Worm (Caenorhabditis elegans) whole organism, early embryonic: ENCODE measurements around the gene C35B1.2.

Source experiments
- ama-1 ChIP-seq: fragments of 150-350 bp; optimal IDR thresholded peaks from 2 replicates; lab custom pipeline; 2014
- hmg-4 ChIP-seq: fragments of 200-800 bp; sonication (Bioruptor generic); optimal IDR thresholded peaks from 2 replicates; lab custom pipeline; 2018; ENCODE audit warnings: mild to moderate bottlenecking, missing genetic modification characterization, missing compliant biosample characterization
- pes-1 ChIP-seq: fragments of 200-800 bp; sonication (Bioruptor generic); IDR thresholded peaks from 2 replicates; pipeline ENCODE4 v1.3.6; 2022; ENCODE audit warnings: missing genetic modification reagents, missing genetic modification characterization, missing compliant biosample characterization
- scrt-1 ChIP-seq: fragments of 200-800 bp; sonication (Bioruptor generic); IDR thresholded peaks from 2 replicates; pipeline ENCODE4 v1.3.6; 2022; ENCODE audit warnings: missing genetic modification characterization, missing compliant biosample characterization
- tbx-11 ChIP-seq: fragments of 200-800 bp; sonication (Bioruptor generic); IDR thresholded peaks from 2 replicates; pipeline ENCODE4 v1.3.6; 2022; ENCODE audit warnings: missing genetic modification characterization, missing compliant biosample characterization
- tbx-37 ChIP-seq: fragments of 200-800 bp; sonication (Bioruptor generic); conservative IDR thresholded peaks from 2 replicates; pipeline ENCODE4 v1.3.6; 2022; ENCODE audit warnings: missing genetic modification reagents, missing genetic modification characterization, missing compliant biosample characterization

DNA sequence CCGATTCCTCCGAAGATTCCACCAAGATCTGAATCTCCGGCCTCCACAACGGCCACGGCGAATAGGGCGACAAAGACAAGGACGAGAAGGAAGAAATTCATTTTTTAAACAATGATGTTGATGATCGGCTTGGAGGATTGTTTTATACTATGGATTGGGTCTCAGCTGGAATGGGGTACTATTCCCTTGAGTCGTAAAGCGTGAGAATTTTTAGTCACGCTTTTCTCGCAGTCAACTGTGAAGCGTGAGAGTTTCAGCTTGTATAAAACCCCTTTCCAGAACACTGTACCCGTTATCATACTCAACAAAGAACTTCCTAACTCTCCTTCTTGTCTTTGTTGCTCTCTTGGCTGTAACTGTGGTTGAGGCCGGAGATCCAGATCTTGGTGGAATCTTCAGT is 28.5 kb downstream of the C35B1.2 start, which contains the start of gene F49F1.15:
- no peak for TF ChIP-seq tbx-37 (GFP tag; lab: Robert Waterston, UW)
- no peak for TF ChIP-seq ama-1 (lab: Kevin White, UChicago)
- TF ChIP-seq tbx-11, result no peak
- no peak for TF ChIP-seq scrt-1
- TF ChIP-seq hmg-4 (GFP tag; lab: Kevin White, UChicago), result no peak
- TF ChIP-seq pes-1 (GFP tag; lab: Robert Waterston, UW), result no peak
